Worm (Caenorhabditis elegans) whole organism, L2 larva: ENCODE results near the gene ctsa-1.1.

Experiments used
- R02D3.7 ChIP-seq: fragments of 150-350 bp; optimal IDR thresholded peaks from 2 replicates; lab custom pipeline; 2014; ENCODE audit warnings: missing biosample characterization, missing genetic modification characterization
- dmd-4 ChIP-seq: sonication (generic microtip); optimal IDR thresholded peaks from 2 replicates; lab custom pipeline; 2017; ENCODE audit warnings: missing biosample characterization, missing genetic modification characterization
- lin-13 ChIP-seq: fragments of 150-350 bp; optimal IDR thresholded peaks from 2 replicates; lab custom pipeline; 2014; ENCODE audit warnings: missing biosample characterization, missing genetic modification reagents, missing genetic modification characterization
- lsy-2 ChIP-seq, 2 experiments: fragments of 150-350 bp in 1 of 2; sonication (generic microtip) in 1 of 2; optimal IDR thresholded peaks; 2 replicates each; lab custom pipeline; 2014 to 2017; ENCODE audit warnings: missing biosample characterization in 2 of 2, missing genetic modification characterization in 2 of 2
- nhr-77 ChIP-seq: fragments of 150-350 bp; optimal IDR thresholded peaks from 2 replicates; lab custom pipeline; 2014; ENCODE audit warnings: missing biosample characterization, missing genetic modification characterization
- snpc-4 ChIP-seq: fragments of 150-350 bp; optimal IDR thresholded peaks from 2 replicates; lab custom pipeline; 2014; ENCODE audit warnings: missing biosample characterization, missing genetic modification characterization
- unc-62 ChIP-seq: fragments of 150-350 bp; optimal IDR thresholded peaks from 2 replicates; lab custom pipeline; 2014; ENCODE audit warnings: missing biosample characterization, missing genetic modification reagents, missing genetic modification characterization

DNA sequence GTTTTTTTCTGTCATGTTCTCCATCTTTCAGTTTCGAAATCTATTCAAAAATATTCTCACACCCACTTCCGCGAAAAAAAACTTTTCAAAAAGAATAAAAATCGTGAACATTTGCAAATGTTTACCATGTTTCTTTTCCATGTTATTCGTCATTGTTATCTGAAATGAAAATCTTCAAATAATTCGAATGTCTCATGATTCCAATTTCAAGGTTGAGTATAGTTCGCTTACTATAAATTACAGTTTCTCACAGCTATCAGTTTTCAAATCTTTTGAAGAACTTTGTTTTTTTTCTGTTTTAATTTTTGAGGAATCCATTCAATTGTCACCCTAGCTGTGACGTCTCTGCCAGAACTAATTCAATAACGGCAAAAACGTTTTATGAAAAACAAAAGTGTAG, 22.4 kb downstream of the ctsa-1.1 start:
- TF ChIP-seq nhr-77, result no peak
- TF ChIP-seq R02D3.7 (tag; lab: Kevin White, UChicago), result no peak
- no peak for TF ChIP-seq dmd-4 (tag; lab: Kevin White, UChicago)
- TF ChIP-seq unc-62 (GFP tag; lab: Kevin White, UChicago), result no peak
- TF ChIP-seq lin-13 (GFP tag; lab: Kevin White, UChicago), result no peak
- no peak for TF ChIP-seq snpc-4
- no peak for TF ChIP-seq lsy-2 (tag; optimal IDR thresholded peaks at IDR 0.05; lab: Kevin White, UChicago)
